Worm (Caenorhabditis elegans): ENCODE results near the gene clec-148.

The clec-148 gene

DNA sequence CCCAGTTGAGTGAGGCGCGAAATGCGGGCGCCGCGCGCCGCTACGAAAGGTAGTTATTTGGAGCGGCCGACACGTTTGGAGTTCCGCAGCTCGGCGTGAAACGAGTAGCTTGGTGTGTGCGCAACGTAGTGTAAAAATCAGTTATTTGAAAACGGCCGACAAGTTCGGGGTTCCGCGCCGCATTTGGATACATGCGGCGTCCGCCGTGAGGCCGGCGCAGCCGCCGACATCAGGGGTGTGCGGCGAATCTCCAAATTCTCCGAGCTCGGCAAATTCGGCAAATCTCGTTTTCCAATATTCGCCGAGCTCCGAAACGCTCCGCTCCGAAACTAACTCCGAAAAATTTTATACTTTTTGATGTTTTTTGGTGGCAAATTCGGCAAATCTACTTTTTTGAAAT lies 17.7 kb downstream of the clec-148 start:
- TF ChIP-seq sdc-2 (tag; optimal IDR thresholded peaks at IDR 0.05): no peak
- TF ChIP-seq ceh-31 (tag; optimal IDR thresholded peaks at IDR 0.05): no peak
- no peak for TF ChIP-seq hlh-13 (GFP tag; optimal IDR thresholded peaks at IDR 0.05)
- no peak for TF ChIP-seq pqm-1 (tag; optimal IDR thresholded peaks at IDR 0.05)
- no peak for TF ChIP-seq pros-1 (tag; optimal IDR thresholded peaks at IDR 0.05)
- TF ChIP-seq gmeb-2 (tag; optimal IDR thresholded peaks at IDR 0.05): no peak
- no peak for TF ChIP-seq ceh-24 (tag; optimal IDR thresholded peaks at IDR 0.05)
- no peak for TF ChIP-seq lin-11 (tag; optimal IDR thresholded peaks at IDR 0.05)
- TF ChIP-seq fkh-10 (GFP tag; optimal IDR thresholded peaks at IDR 0.05): no peak
- no peak for TF ChIP-seq hlh-15 (tag; optimal IDR thresholded peaks at IDR 0.05)
- TF ChIP-seq unc-42 (tag; optimal IDR thresholded peaks at IDR 0.05): no peak
- TF ChIP-seq ceh-6 (GFP tag; optimal IDR thresholded peaks at IDR 0.05): no peak
- TF ChIP-seq pha-4 (tag; optimal IDR thresholded peaks at IDR 0.05): no peak
- no peak for TF ChIP-seq ceh-30 (tag; optimal IDR thresholded peaks at IDR 0.05)
- TF ChIP-seq sox-4 (tag; optimal IDR thresholded peaks at IDR 0.05): no peak
- TF ChIP-seq ceh-2 (tag; optimal IDR thresholded peaks at IDR 0.05): no peak
- no peak for TF ChIP-seq K09A11.1 (tag; optimal IDR thresholded peaks at IDR 0.05; ENCODE audit: insufficient read depth)
- no peak for TF ChIP-seq C08G9.2 (tag; optimal IDR thresholded peaks at IDR 0.05)

DNA sequence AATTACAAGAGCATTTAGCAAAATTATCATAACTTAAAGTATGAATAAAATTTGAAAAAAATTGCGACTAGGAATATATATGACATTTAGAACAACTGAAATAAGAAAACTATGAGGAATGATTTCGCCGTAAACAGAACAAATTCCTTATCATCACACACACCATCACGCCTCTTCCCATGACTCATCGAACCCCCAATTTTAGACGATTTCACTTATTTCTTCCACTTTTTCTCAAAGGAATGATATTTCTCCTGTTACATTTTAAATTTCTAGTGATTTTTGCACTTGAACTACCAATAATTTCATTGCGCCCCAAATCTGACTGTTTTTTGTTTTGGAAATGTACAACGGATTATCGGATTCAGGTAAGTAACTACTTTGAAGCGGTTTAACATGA lies 19.0 kb downstream of the clec-148 start, which contains the start of the genes zig-13 and ver-1:
TSS of gene zig-13 (minus strand) at position 101 of the 400 bp plus-strand sequence.
TSS of gene ver-1 (plus strand) at position 180 of the 400 bp plus-strand sequence.
- TF ChIP-seq ceh-6 (GFP tag; optimal IDR thresholded peaks at IDR 0.05) (no peak), ceh-18 (tag; optimal IDR thresholded peaks at IDR 0.05) (no peak), ceh-48 (tag; optimal IDR thresholded peaks at IDR 0.05) (no peak), lim-6 (tag; optimal IDR thresholded peaks at IDR 0.05) (no peak), unc-3 (GFP tag; conservative IDR thresholded peaks at IDR 0.05) (no peak), unc-3 (tag; optimal IDR thresholded peaks at IDR 0.05) (no peak), unc-42 (tag; optimal IDR thresholded peaks at IDR 0.05) (no peak), odd-2 (tag; optimal IDR thresholded peaks at IDR 0.05) (no peak), zip-5 (tag; optimal IDR thresholded peaks at IDR 0.05) (no peak), ztf-16 (tag; optimal IDR thresholded peaks at IDR 0.05) (no peak), ceh-31 (tag; optimal IDR thresholded peaks at IDR 0.05) (no peak), sdc-2 (tag; optimal IDR thresholded peaks at IDR 0.05) (no peak), ceh-9 (tag; optimal IDR thresholded peaks at IDR 0.05) (no peak), elt-4 (tag; optimal IDR thresholded peaks at IDR 0.05) (no peak), C38D4.7 (GFP tag; optimal IDR thresholded peaks at IDR 0.05) (no peak), ceh-45 (GFP tag; IDR thresholded peaks at IDR 0.05) (no peak), sox-4 (tag; optimal IDR thresholded peaks at IDR 0.05) (no peak), T23F11.4 (GFP tag; optimal IDR thresholded peaks at IDR 0.05) (no peak)

DNA sequence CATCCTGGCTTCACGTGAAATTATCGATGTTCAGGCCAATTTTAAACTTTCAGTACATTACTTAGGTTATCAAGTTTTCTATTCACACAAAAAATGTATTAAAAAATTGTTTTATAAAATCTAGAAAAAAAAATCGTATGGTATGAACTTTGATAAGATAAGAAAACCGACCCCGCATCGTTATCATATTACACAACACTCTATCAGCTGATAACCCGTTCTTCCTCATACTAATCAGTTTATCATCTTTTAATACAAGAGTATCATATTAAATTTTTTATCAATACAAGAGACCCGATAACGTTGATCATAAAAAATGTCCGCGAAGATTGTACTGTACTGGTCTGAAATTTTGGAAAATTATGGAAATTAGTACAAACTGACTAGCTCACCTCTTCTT lies 21.5 kb downstream of the clec-148 start:
- TF ChIP-seq pqm-1 (tag; optimal IDR thresholded peaks at IDR 0.05) (peak; percentile 70), K09A11.1 (tag; optimal IDR thresholded peaks at IDR 0.05; ENCODE audit: insufficient read depth) (no peak), elt-2 (tag; optimal IDR thresholded peaks at IDR 0.05) (peak; percentile 100)

DNA sequence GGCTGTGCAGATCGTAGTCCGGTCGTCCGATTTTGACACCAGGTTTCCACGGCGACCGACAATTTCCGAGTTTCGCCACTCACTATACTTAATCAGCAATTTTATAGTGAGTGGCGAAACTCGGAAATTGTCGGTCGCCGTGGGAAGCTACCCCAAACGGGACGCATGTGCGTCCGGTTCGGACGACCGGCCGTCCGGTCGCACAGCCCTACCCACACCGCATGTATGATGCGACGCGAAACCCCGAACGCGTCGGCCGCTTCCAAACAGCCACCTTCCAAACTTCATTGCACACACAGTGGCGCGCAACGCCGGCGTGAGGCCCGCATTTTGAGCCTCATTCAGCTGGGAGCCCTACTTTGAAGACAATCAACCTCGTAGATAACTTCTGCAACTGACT lies 24.5 kb downstream of the clec-148 start:
- TF ChIP-seq lin-11 (tag; optimal IDR thresholded peaks at IDR 0.05) (no peak), pqm-1 (tag; optimal IDR thresholded peaks at IDR 0.05) (no peak), ceh-34 (tag; optimal IDR thresholded peaks at IDR 0.05) (no peak), fkh-10 (GFP tag; optimal IDR thresholded peaks at IDR 0.05) (no peak), K09A11.1 (tag; optimal IDR thresholded peaks at IDR 0.05; ENCODE audit: insufficient read depth) (no peak), pax-1 (tag; optimal IDR thresholded peaks at IDR 0.05) (no peak), sdc-2 (tag; optimal IDR thresholded peaks at IDR 0.05) (no peak), hlh-8 (tag; optimal IDR thresholded peaks at IDR 0.05) (no peak)

DNA sequence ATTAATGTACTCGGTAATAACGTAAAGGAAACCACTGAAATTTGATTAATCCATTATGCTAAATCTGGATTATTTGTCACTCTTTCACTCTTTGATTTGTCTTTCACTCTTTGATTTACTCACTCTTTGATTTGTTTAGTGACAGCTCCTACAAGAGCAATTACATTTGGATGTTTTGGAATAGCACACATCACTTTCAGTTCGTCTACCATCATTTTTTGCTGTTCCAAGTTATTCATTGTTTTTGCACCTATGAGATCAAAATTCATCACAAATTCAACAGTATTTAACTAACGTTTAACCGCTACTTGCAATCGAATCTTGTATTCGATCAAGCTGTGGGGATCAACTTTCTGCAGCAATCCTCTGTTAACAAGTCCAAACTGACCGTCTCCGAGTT lies 26.5 kb downstream of the clec-148 start:
- TF ChIP-seq ceh-18 (tag; optimal IDR thresholded peaks at IDR 0.05) (no peak), pha-2 (tag; optimal IDR thresholded peaks at IDR 0.05) (no peak), ztf-16 (tag; optimal IDR thresholded peaks at IDR 0.05) (no peak), dmd-4 (tag; optimal IDR thresholded peaks at IDR 0.05; ENCODE audit: borderline replicate concordance) (no peak), pax-1 (tag; optimal IDR thresholded peaks at IDR 0.05) (no peak), ceh-14 (tag; optimal IDR thresholded peaks at IDR 0.05) (no peak), tbx-7 (tag; optimal IDR thresholded peaks at IDR 0.05) (no peak), nhr-11 (tag; optimal IDR thresholded peaks at IDR 0.05) (no peak), F13H6.1 (tag; optimal IDR thresholded peaks at IDR 0.05) (no peak), ceh-45 (GFP tag; IDR thresholded peaks at IDR 0.05) (no peak), rnt-1 (tag; optimal IDR thresholded peaks at IDR 0.05) (no peak), pros-1 (tag; optimal IDR thresholded peaks at IDR 0.05) (no peak), ceh-6 (GFP tag; optimal IDR thresholded peaks at IDR 0.05) (no peak), pqm-1 (tag; optimal IDR thresholded peaks at IDR 0.05) (no peak), mec-3 (tag; optimal IDR thresholded peaks at IDR 0.05; ENCODE audit: borderline replicate concordance) (no peak), K09A11.1 (tag; optimal IDR thresholded peaks at IDR 0.05; ENCODE audit: insufficient read depth) (no peak), nhr-232 (tag; optimal IDR thresholded peaks at IDR 0.05) (no peak), ceh-24 (tag; optimal IDR thresholded peaks at IDR 0.05) (no peak), unc-3 (GFP tag; conservative IDR thresholded peaks at IDR 0.05) (no peak), unc-3 (tag; optimal IDR thresholded peaks at IDR 0.05) (no peak)

All from whole organism, late embryonic.